Worm (Caenorhabditis elegans): ENCODE data around the gene Y116A8C.25.

DNA sequence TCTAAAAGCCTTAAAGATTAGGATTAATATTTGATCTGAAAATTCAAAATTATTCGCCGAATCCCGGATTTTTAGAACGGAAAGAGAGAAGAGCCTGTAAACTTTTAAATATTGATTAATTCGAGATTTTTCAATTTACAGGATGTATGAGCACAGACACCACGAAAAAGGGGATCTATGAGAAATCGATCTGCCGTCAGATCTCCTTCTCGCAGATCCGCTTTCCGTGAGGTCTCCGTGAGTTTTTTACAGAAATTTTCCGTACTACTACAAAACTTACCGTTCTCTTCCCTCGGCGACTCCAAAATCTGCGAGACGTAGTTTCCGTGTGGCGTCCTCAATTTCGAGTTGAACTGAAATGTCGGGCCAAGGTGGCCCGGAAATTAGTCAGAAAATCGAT is 29.7 kb upstream of the Y116A8C.25 start:
- TF ChIP-seq zag-1 (tag; optimal IDR thresholded peaks at IDR 0.05) (no peak), fkh-10 (GFP tag; optimal IDR thresholded peaks at IDR 0.05) (no peak), unc-62 (GFP tag; optimal IDR thresholded peaks at IDR 0.05) (no peak), mdl-1 (tag; optimal IDR thresholded peaks at IDR 0.05) (no peak), lin-39 (tag; optimal IDR thresholded peaks at IDR 0.05) (no peak), elt-3 (tag; optimal IDR thresholded peaks at IDR 0.05) (no peak), nhr-25 (tag; optimal IDR thresholded peaks at IDR 0.05) (no peak)

Data from whole organism, L3 larva.